Worm (Caenorhabditis elegans): ENCODE data around the gene chin-1.

Gene chin-1

ce11 chrIII:989558-989957 lies 47.5 kb downstream of the chin-1 start:
- no peak for TF ChIP-seq ets-4 (tag; optimal IDR thresholded peaks at IDR 0.05)
- TF ChIP-seq nhr-232 (tag; optimal IDR thresholded peaks at IDR 0.05): no peak
- TF ChIP-seq ceh-2 (tag; optimal IDR thresholded peaks at IDR 0.05): no peak
- peak; percentile 96 for TF ChIP-seq unc-42 (tag; optimal IDR thresholded peaks at IDR 0.05)

- no peak for TF ChIP-seq ahr-1 (tag; optimal IDR thresholded peaks at IDR 0.05)
Observed at ce11 chrIII:982961-983360, 54.1 kb downstream of the chin-1 start, which contains the start of gene tbc-10. tbc-10 (plus strand) TSS chrIII:983261.

DNA sequence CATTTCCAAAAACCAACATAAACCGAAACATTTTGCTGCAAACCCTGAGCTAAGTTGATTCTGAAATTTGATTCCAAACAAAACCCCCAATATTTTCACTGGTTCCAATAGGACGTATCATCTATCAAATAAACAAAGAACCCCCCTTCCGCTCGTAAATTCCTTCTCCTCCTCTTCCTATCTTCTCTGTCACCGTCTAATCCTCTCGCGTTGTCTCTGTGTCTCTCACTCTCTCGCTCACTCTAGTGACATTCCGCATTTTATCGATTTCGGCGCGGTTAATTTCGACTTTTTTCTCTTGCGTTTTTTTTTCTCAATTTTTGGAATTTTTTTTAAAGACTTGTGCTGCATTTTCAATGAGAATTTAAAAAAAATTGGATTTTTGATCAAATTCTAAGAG lies 55.1 kb downstream of the chin-1 start:
- TF ChIP-seq tbx-7 (tag; optimal IDR thresholded peaks at IDR 0.05): no peak
- TF ChIP-seq che-1 (tag; optimal IDR thresholded peaks at IDR 0.05): no peak
- no peak for TF ChIP-seq ceh-30 (tag; optimal IDR thresholded peaks at IDR 0.05)
- peak; percentile 9 for TF ChIP-seq ceh-31 (tag; optimal IDR thresholded peaks at IDR 0.05)
- TF ChIP-seq madf-2 (tag; optimal IDR thresholded peaks at IDR 0.05): no peak
- TF ChIP-seq lin-11 (tag; optimal IDR thresholded peaks at IDR 0.05): no peak
- TF ChIP-seq hlh-30 (tag; optimal IDR thresholded peaks at IDR 0.05; ENCODE audit: insufficient read depth): no peak
- no peak for TF ChIP-seq elt-2 (tag; optimal IDR thresholded peaks at IDR 0.05)
- no peak for TF ChIP-seq pqm-1 (tag; optimal IDR thresholded peaks at IDR 0.05)
- no peak for TF ChIP-seq ceh-45 (GFP tag; IDR thresholded peaks at IDR 0.05)
- no peak for TF ChIP-seq fkh-6 (tag; optimal IDR thresholded peaks at IDR 0.05)
- no peak for TF ChIP-seq C38D4.7 (GFP tag; optimal IDR thresholded peaks at IDR 0.05)
- TF ChIP-seq ceh-18 (tag; optimal IDR thresholded peaks at IDR 0.05): peak; percentile 3
- no peak for TF ChIP-seq unc-3 (GFP tag; conservative IDR thresholded peaks at IDR 0.05)
- no peak for TF ChIP-seq unc-3 (tag; optimal IDR thresholded peaks at IDR 0.05)
- no peak for TF ChIP-seq C08G9.2 (tag; optimal IDR thresholded peaks at IDR 0.05)
- TF ChIP-seq ceh-48 (tag; optimal IDR thresholded peaks at IDR 0.05): peak; percentile 80
- TF ChIP-seq unc-42 (tag; optimal IDR thresholded peaks at IDR 0.05): no peak
- no peak for TF ChIP-seq ceh-9 (tag; optimal IDR thresholded peaks at IDR 0.05)
- no peak for TF ChIP-seq F13H6.1 (tag; optimal IDR thresholded peaks at IDR 0.05)
- no peak for TF ChIP-seq Y22D7AL.16 (tag; optimal IDR thresholded peaks at IDR 0.05)
- no peak for TF ChIP-seq K02D7.2 (tag; optimal IDR thresholded peaks at IDR 0.05)
- TF ChIP-seq T23F11.4 (GFP tag; optimal IDR thresholded peaks at IDR 0.05): no peak
- no peak for TF ChIP-seq ceh-19 (GFP tag; optimal IDR thresholded peaks at IDR 0.05)
- peak; percentile 27 for TF ChIP-seq dve-1 (tag; optimal IDR thresholded peaks at IDR 0.05)
- no peak for TF ChIP-seq dmd-4 (tag; optimal IDR thresholded peaks at IDR 0.05; ENCODE audit: borderline replicate concordance)
- TF ChIP-seq gmeb-2 (tag; optimal IDR thresholded peaks at IDR 0.05): no peak
- TF ChIP-seq elt-4 (tag; optimal IDR thresholded peaks at IDR 0.05): no peak
- TF ChIP-seq ceh-6 (GFP tag; optimal IDR thresholded peaks at IDR 0.05): no peak
- peak; percentile 23 for TF ChIP-seq tbx-2 (tag; optimal IDR thresholded peaks at IDR 0.05)
- no peak for TF ChIP-seq pag-3 (tag; optimal IDR thresholded peaks at IDR 0.05; ENCODE audit: borderline replicate concordance)
- no peak for TF ChIP-seq lim-6 (tag; optimal IDR thresholded peaks at IDR 0.05)
- no peak for TF ChIP-seq hlh-13 (GFP tag; optimal IDR thresholded peaks at IDR 0.05)
- TF ChIP-seq ets-4 (tag; optimal IDR thresholded peaks at IDR 0.05): no peak
- no peak for TF ChIP-seq ama-1 (optimal IDR thresholded peaks at IDR 0.05)
- TF ChIP-seq hlh-8 (tag; optimal IDR thresholded peaks at IDR 0.05): no peak
- no peak for TF ChIP-seq nhr-11 (tag; optimal IDR thresholded peaks at IDR 0.05)
- no peak for TF ChIP-seq npax-4 (tag; optimal IDR thresholded peaks at IDR 0.05)
- no peak for TF ChIP-seq pax-1 (tag; optimal IDR thresholded peaks at IDR 0.05)
- TF ChIP-seq sdc-2 (tag; optimal IDR thresholded peaks at IDR 0.05): no peak
- no peak for TF ChIP-seq rnt-1 (tag; optimal IDR thresholded peaks at IDR 0.05)
- TF ChIP-seq nhr-232 (tag; optimal IDR thresholded peaks at IDR 0.05): no peak
- no peak for TF ChIP-seq ceh-14 (tag; optimal IDR thresholded peaks at IDR 0.05)
- TF ChIP-seq sox-2 (GFP tag; IDR thresholded peaks at IDR 0.05): no peak
- no peak for TF ChIP-seq ahr-1 (tag; optimal IDR thresholded peaks at IDR 0.05)
- no peak for TF ChIP-seq ref-2 (tag; optimal IDR thresholded peaks at IDR 0.05)
- TF ChIP-seq ceh-34 (tag; optimal IDR thresholded peaks at IDR 0.05): peak; percentile 73
- TF ChIP-seq ztf-16 (tag; optimal IDR thresholded peaks at IDR 0.05): no peak
- TF ChIP-seq unc-86 (tag; optimal IDR thresholded peaks at IDR 0.05): no peak
